Worm (Caenorhabditis elegans) whole organism, young adult: ENCODE results near the gene rsp-6.

ENCODE experiments used
- B0261.1 ChIP-seq: sonication (generic microtip); optimal IDR thresholded peaks from 2 replicates; lab custom pipeline; 2016; ENCODE audit warnings: mild to moderate bottlenecking, missing genetic modification characterization, moderate library complexity, missing compliant biosample characterization
- K12H6.12 ChIP-seq: fragments of 200-800 bp; sonication (Bioruptor generic); optimal IDR thresholded peaks from 2 replicates; lab custom pipeline; 2018; ENCODE audit warnings: mild to moderate bottlenecking, missing genetic modification characterization, missing compliant biosample characterization
- T26A5.8 ChIP-seq: sonication (generic microtip); optimal IDR thresholded peaks from 2 replicates; lab custom pipeline; 2016; ENCODE audit warnings: missing genetic modification characterization, missing compliant biosample characterization
- Y53F4B.3 ChIP-seq: fragments of 200-800 bp; sonication (Bioruptor generic); IDR thresholded peaks from 2 replicates; pipeline ENCODE4 v1.3.6; 2022; ENCODE audit warnings: missing genetic modification reagents, missing genetic modification characterization, missing compliant biosample characterization
- ZK185.1 ChIP-seq: sonication (generic microtip); optimal IDR thresholded peaks from 2 replicates; lab custom pipeline; 2016; ENCODE audit warnings: mild to moderate bottlenecking, missing genetic modification characterization, missing compliant biosample characterization; ENCODE audit not compliant: poor library complexity, severe bottlenecking
- aptf-2 ChIP-seq: fragments of 200-800 bp; sonication (Bioruptor generic); conservative IDR thresholded peaks from 2 replicates; pipeline ENCODE4 v1.3.6; 2022; ENCODE audit warnings: missing genetic modification reagents, missing genetic modification characterization, missing compliant biosample characterization
- aptf-3 ChIP-seq: fragments of 200-800 bp; sonication (Bioruptor generic); IDR thresholded peaks from 2 replicates; pipeline ENCODE4 v1.3.6; 2022; ENCODE audit warnings: missing genetic modification characterization, missing compliant biosample characterization
- athp-1 ChIP-seq: sonication (generic microtip); optimal IDR thresholded peaks from 2 replicates; lab custom pipeline; 2017; ENCODE audit warnings: mild to moderate bottlenecking, missing genetic modification characterization, missing compliant biosample characterization
- attf-5 ChIP-seq: fragments of 200-800 bp; sonication (Bioruptor generic); optimal IDR thresholded peaks from 2 replicates; lab custom pipeline; 2018; ENCODE audit warnings: mild to moderate bottlenecking, missing genetic modification characterization, missing compliant biosample characterization
- cebp-1 ChIP-seq, 2 experiments: fragments of 200-800 bp in 1 of 2; sonication (Bioruptor generic) in 1 of 2; sonication (generic microtip) in 1 of 2; IDR thresholded peaks in 1 of 2; optimal IDR thresholded peaks in 1 of 2; 2 replicates each; pipeline versions ENCODE4 v1.3.6 to Lab custom; 2017 to 2022; ENCODE audit warnings: missing compliant biosample characterization in 2 of 2, missing genetic modification characterization in 2 of 2, mild to moderate bottlenecking in 1 of 2, missing genetic modification reagents in 1 of 2, moderate library complexity in 1 of 2
- die-1 ChIP-seq: sonication (generic microtip); optimal IDR thresholded peaks from 2 replicates; lab custom pipeline; 2016; ENCODE audit warnings: missing genotype, mild to moderate bottlenecking, missing genetic modification characterization, missing compliant biosample characterization
- dpff-1 ChIP-seq: sonication (generic microtip); optimal IDR thresholded peaks from 2 replicates; lab custom pipeline; 2017; ENCODE audit warnings: mild to moderate bottlenecking, missing genetic modification characterization, missing compliant biosample characterization
- efl-1 ChIP-seq: fragments of 150-350 bp; optimal IDR thresholded peaks from 2 replicates; lab custom pipeline; 2014; ENCODE audit warnings: missing biosample characterization, missing genetic modification reagents, missing genetic modification characterization
- egl-44 ChIP-seq: fragments of 200-800 bp; sonication (Bioruptor generic); IDR thresholded peaks from 2 replicates; pipeline ENCODE4 v1.3.6; 2022; ENCODE audit warnings: missing genetic modification reagents, missing genetic modification characterization, missing compliant biosample characterization
- gei-17 ChIP-seq: fragments of 200-800 bp; sonication (Bioruptor generic); optimal IDR thresholded peaks from 2 replicates; lab custom pipeline; 2018; ENCODE audit warnings: mild to moderate bottlenecking, missing genetic modification characterization, missing compliant biosample characterization
- him-1 ChIP-seq: sonication (generic microtip); optimal IDR thresholded peaks from 2 replicates; lab custom pipeline; 2016; ENCODE audit warnings: missing genotype, missing genetic modification reagents, missing genetic modification characterization, missing compliant biosample characterization
- hmg-1.2 ChIP-seq: fragments of 200-800 bp; sonication (Bioruptor generic); IDR thresholded peaks from 2 replicates; pipeline ENCODE4 v1.3.6; 2022; ENCODE audit warnings: missing genetic modification reagents, missing genetic modification characterization, missing compliant biosample characterization
- hrde-1 ChIP-seq: sonication (generic microtip); optimal IDR thresholded peaks from 2 replicates; lab custom pipeline; 2016; ENCODE audit warnings: missing genetic modification characterization, mild to moderate bottlenecking, missing compliant biosample characterization, moderate library complexity, missing genotype, missing genetic modification reagents, borderline replicate concordance
- lin-54 ChIP-seq: fragments of 200-800 bp; sonication (Bioruptor generic); optimal IDR thresholded peaks from 2 replicates; lab custom pipeline; 2018; ENCODE audit warnings: mild to moderate bottlenecking, missing genetic modification characterization, missing compliant biosample characterization
- lsy-27 ChIP-seq: sonication (generic microtip); optimal IDR thresholded peaks from 2 replicates; lab custom pipeline; 2017; ENCODE audit warnings: missing genetic modification characterization, mild to moderate bottlenecking, missing compliant biosample characterization, antibody characterized with exemption, missing genotype, borderline replicate concordance; ENCODE audit not compliant: insufficient read depth
- madf-3 ChIP-seq: fragments of 200-800 bp; sonication (Bioruptor generic); IDR thresholded peaks from 2 replicates; pipeline ENCODE4 v1.3.6; 2022; ENCODE audit warnings: missing genetic modification reagents, missing genetic modification characterization, missing compliant biosample characterization
- nhr-179 ChIP-seq: sonication (generic microtip); optimal IDR thresholded peaks from 2 replicates; lab custom pipeline; 2016; ENCODE audit warnings: mild to moderate bottlenecking, missing genetic modification characterization, missing compliant biosample characterization
- nhr-80 ChIP-seq: sonication (generic microtip); optimal IDR thresholded peaks from 2 replicates; lab custom pipeline; 2016; ENCODE audit warnings: missing genetic modification characterization, missing compliant biosample characterization
- rcor-1 ChIP-seq: fragments of 200-800 bp; sonication (Bioruptor generic); IDR thresholded peaks from 2 replicates; pipeline ENCODE4 v1.3.6; 2022; ENCODE audit warnings: missing genetic modification reagents, missing genetic modification characterization, missing compliant biosample characterization
- snpc-4 ChIP-seq, 5 experiments: fragments of 150-350 bp in 1 of 5; sonication (generic microtip) in 4 of 5; optimal IDR thresholded peaks; 2 replicates each; lab custom pipeline; 2014 to 2018; ENCODE audit warnings: missing genetic modification characterization in 5 of 5, missing biosample characterization in 3 of 5, antibody characterized with exemption in 2 of 5, mild to moderate bottlenecking in 2 of 5, missing compliant biosample characterization in 2 of 5, missing genotype in 2 of 5, moderate library complexity in 2 of 5, missing genetic modification reagents in 1 of 5
- tbp1 ChIP-seq: fragments of 200-800 bp; sonication (Bioruptor generic); optimal IDR thresholded peaks from 2 replicates; lab custom pipeline; 2018; ENCODE audit warnings: mild to moderate bottlenecking, missing genetic modification characterization, missing compliant biosample characterization
- unc-130 ChIP-seq: sonication (generic microtip); optimal IDR thresholded peaks from 2 replicates; lab custom pipeline; 2016; ENCODE audit warnings: missing genetic modification reagents, missing genetic modification characterization, missing compliant biosample characterization
- xnd-1 ChIP-seq: sonication (generic microtip); optimal IDR thresholded peaks from 2 replicates; lab custom pipeline; 2016; ENCODE audit warnings: missing genotype, missing genetic modification reagents, missing genetic modification characterization, missing compliant biosample characterization
- zim-3 ChIP-seq: sonication (generic microtip); optimal IDR thresholded peaks from 2 replicates; lab custom pipeline; 2017; ENCODE audit warnings: mild to moderate bottlenecking, missing genetic modification characterization, moderate library complexity, missing compliant biosample characterization
- ztf-18 ChIP-seq: sonication (generic microtip); optimal IDR thresholded peaks from 2 replicates; lab custom pipeline; 2016; ENCODE audit warnings: missing genotype, mild to moderate bottlenecking, missing genetic modification characterization, missing compliant biosample characterization
- ztf-22 ChIP-seq: fragments of 200-800 bp; sonication (Bioruptor generic); optimal IDR thresholded peaks from 2 replicates; lab custom pipeline; 2018; ENCODE audit warnings: mild to moderate bottlenecking, missing genetic modification characterization, moderate library complexity, missing compliant biosample characterization
- ztf-25 ChIP-seq: fragments of 200-800 bp; sonication (Bioruptor generic); IDR thresholded peaks from 2 replicates; pipeline ENCODE4 v1.3.6; 2022; ENCODE audit warnings: missing genetic modification reagents, missing genetic modification characterization, missing compliant biosample characterization
- ztf-3 ChIP-seq: fragments of 200-800 bp; sonication (Bioruptor generic); optimal IDR thresholded peaks from 2 replicates; lab custom pipeline; 2018; ENCODE audit warnings: mild to moderate bottlenecking, missing genetic modification characterization, missing compliant biosample characterization
- ztf-6 ChIP-seq: fragments of 200-800 bp; sonication (Bioruptor generic); IDR thresholded peaks from 2 replicates; pipeline ENCODE4 v1.3.6; 2022; ENCODE audit warnings: missing genetic modification reagents, missing genetic modification characterization, missing compliant biosample characterization

Gene rsp-6

DNA sequence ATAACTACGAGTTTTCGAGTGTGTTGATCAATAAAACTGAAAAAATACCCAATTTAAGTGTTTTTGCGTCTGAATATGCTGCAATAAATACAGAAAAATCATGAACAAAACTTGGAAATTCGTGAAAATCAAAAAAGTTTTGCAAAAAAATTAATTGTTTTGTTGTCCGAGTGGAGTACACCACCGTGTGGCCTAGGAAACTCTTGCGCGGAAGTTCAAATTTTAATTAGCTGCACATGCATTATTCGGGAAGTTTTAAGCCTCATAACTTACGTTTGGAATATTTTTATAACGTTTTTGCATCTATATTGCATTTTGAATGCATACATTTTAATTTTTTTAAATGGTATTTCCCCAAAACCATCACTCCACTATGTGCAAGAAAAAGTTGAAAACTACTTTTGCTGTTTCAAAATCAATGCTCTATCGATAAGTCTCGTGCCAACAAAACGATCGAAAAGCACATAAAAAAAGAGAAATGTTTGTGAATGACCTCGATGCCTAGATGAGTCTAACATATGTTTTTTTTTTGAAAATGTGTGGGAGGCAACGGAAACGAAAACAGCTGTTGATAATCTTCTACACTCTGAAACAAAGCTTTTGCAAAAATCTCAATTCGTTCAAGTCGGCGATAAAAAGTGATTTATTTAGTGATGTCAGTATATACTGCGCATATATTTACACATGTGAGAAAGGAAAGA lies 25.5 kb upstream of the rsp-6 start (continued):
- TF ChIP-seq efl-1 (GFP tag; lab: Kevin White, UChicago), result peak; percentile 59
- peak; percentile 26 for TF ChIP-seq xnd-1
- no peak for TF ChIP-seq rcor-1
- no peak for TF ChIP-seq athp-1
- peak; percentile 17 for TF ChIP-seq unc-130 (GFP tag; lab: Kevin White, UChicago)
- 0 out of 2 replicates have a peak, but pooled peaks have one; percentile 2 for TF ChIP-seq madf-3
- 0 out of 2 replicates have a peak, but pooled peaks have one; percentile 9 for TF ChIP-seq aptf-2 (GFP tag; lab: Robert Waterston, UW)
- TF ChIP-seq zim-3 (tag; lab: Kevin White, UChicago), result no peak
- peak; percentile 36 for TF ChIP-seq him-1 (tag; lab: Kevin White, UChicago)
- no peak for TF ChIP-seq ztf-3 (GFP tag; lab: Kevin White, UChicago)
- no peak for TF ChIP-seq Y53F4B.3 (GFP tag; lab: Robert Waterston, UW)
- TF ChIP-seq ZK185.1 (tag; lab: Kevin White, UChicago), result peak; percentile 41
- TF ChIP-seq gei-17, result no peak
- TF ChIP-seq lin-54 (GFP tag; lab: Kevin White, UChicago), result peak; percentile 89

ce11 chrIV:7815683-7816183 lies 24.7 kb upstream of the rsp-6 start, which contains the start of gene cdgs-1:
TSS of gene cdgs-1 (minus strand) at chrIV:7815733.
- TF ChIP-seq ztf-22 (GFP tag; lab: Kevin White, UChicago) (no peak), cebp-1 (GFP tag; IDR thresholded peaks at IDR 0.05; lab: Robert Waterston, UW) (no peak), cebp-1 (tag; optimal IDR thresholded peaks at IDR 0.05; lab: Kevin White, UChicago) (peak; percentile 60), ztf-18 (tag; lab: Kevin White, UChicago) (no peak), snpc-4 (GFP tag; optimal IDR thresholded peaks at IDR 0.05; lab: Kevin White, UChicago) (no peak), snpc-4 (tag; optimal IDR thresholded peaks at IDR 0.05; lab: Kevin White, UChicago) (peak in 1 of 4 experiments; percentile 17), dpff-1 (no peak), ztf-25 (no peak), K12H6.12 (tag; lab: Kevin White, UChicago) (peak; percentile 4), nhr-80 (tag; lab: Kevin White, UChicago) (peak; percentile 18), die-1 (tag; lab: Kevin White, UChicago) (no peak), attf-5 (GFP tag; lab: Kevin White, UChicago) (peak; percentile 51), hrde-1 (no peak), T26A5.8 (tag; lab: Kevin White, UChicago) (no peak), aptf-3 (GFP tag; lab: Robert Waterston, UW) (no peak), hmg-1.2 (GFP tag; lab: Robert Waterston, UW) (peak; percentile 87; the same call in 1 of the 2 replicates), efl-1 (GFP tag; lab: Kevin White, UChicago) (no peak), egl-44 (GFP tag; lab: Robert Waterston, UW) (no peak), lsy-27 (tag; lab: Kevin White, UChicago) (no peak), B0261.1 (tag; lab: Kevin White, UChicago) (no peak), tbp1 (peak; percentile 29), ztf-6 (GFP tag; lab: Robert Waterston, UW) (no peak), nhr-179 (tag; lab: Kevin White, UChicago) (no peak)
